Worm (Caenorhabditis elegans): Measurements from ENCODE around the gene C34D10.1.

C34D10.1 gene

DNA sequence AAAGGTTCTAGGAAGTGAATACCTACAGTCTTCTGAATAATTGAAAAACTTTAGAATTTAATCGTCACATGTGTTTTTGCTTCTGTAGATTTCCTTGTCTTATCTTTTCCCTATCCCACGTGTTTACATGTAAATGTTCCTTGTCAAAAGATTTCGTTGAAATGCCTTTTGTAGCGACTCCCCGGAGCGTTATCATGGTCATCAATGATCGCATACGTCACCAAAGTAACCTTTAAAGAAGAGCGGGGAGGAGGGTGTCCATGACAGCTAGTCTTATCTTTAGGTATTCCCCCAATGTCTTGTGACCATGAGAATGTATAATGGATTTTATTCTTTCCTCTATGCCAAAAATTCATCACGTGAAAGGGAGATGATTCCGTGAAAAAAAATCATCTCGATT lies 42.4 kb upstream of the C34D10.1 start (continued):
- TF ChIP-seq ztf-28 (GFP tag; IDR thresholded peaks at IDR 0.05): no peak
- no peak for TF ChIP-seq cebp-2 (GFP tag; IDR thresholded peaks at IDR 0.05)
- TF ChIP-seq akir-1 (GFP tag; optimal IDR thresholded peaks at IDR 0.05): no peak
- TF ChIP-seq dpl-1 (GFP tag; optimal IDR thresholded peaks at IDR 0.05): no peak
- no peak for TF ChIP-seq mxl-1 (tag; optimal IDR thresholded peaks at IDR 0.05)
- TF ChIP-seq F57C9.4 (tag; optimal IDR thresholded peaks at IDR 0.05): no peak
- no peak for TF ChIP-seq ceh-79 (tag; optimal IDR thresholded peaks at IDR 0.05)
- no peak for TF ChIP-seq nhr-27 (tag; optimal IDR thresholded peaks at IDR 0.05)
- TF ChIP-seq ceh-40 (GFP tag; IDR thresholded peaks at IDR 0.05): 0 out of 2 replicates have a peak, but pooled peaks have one; percentile 45
- no peak for TF ChIP-seq F39B2.1 (GFP tag; IDR thresholded peaks at IDR 0.05)
- TF ChIP-seq sea-2 (GFP tag; IDR thresholded peaks at IDR 0.05): no peak
- peak; percentile 19 for TF ChIP-seq chd-7 (tag; optimal IDR thresholded peaks at IDR 0.05)

ce11 chrX:7988457-7988856 lies 40.8 kb upstream of the C34D10.1 start:
- TF ChIP-seq nhr-120 (GFP tag; IDR thresholded peaks at IDR 0.05) (no peak), bed-1 (GFP tag; IDR thresholded peaks at IDR 0.05) (no peak), madf-3 (GFP tag; IDR thresholded peaks at IDR 0.05) (peak; percentile 59; the same call in 1 of the 2 replicates), ceh-79 (tag; optimal IDR thresholded peaks at IDR 0.05) (no peak), T26A5.8 (tag; optimal IDR thresholded peaks at IDR 0.05) (no peak), lir-1 (GFP tag; conservative IDR thresholded peaks at IDR 0.05) (no peak)

DNA sequence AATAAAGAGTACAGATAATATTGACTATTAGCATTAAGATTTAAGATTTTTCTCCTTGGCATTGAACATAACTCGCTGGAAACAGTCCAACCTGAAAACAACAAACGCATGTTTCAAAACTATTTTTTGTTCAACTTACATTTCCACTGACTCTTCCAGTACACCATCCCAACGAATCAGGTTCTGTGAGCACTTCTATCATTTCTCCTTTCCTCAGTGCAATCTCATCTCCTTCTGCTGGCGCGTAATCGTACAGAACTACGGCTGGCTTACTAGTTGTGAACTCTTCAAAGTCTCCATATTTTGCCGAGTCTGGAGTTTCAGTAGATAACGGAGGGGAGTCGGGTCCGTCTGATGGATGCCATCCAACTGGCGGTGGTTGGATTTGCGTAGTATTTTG lies 40.1 kb upstream of the C34D10.1 start:
- TF ChIP-seq lin-40 (tag; optimal IDR thresholded peaks at IDR 0.05): no peak
- peak; percentile 39 for TF ChIP-seq ztf-26 (tag; optimal IDR thresholded peaks at IDR 0.05)
- TF ChIP-seq aptf-2 (GFP tag; conservative IDR thresholded peaks at IDR 0.05): no peak
- peak; percentile 12 for TF ChIP-seq ztf-3 (GFP tag; optimal IDR thresholded peaks at IDR 0.05)
- no peak for TF ChIP-seq unc-62 (GFP tag; optimal IDR thresholded peaks at IDR 0.05)

- TF ChIP-seq nhr-179 (tag; optimal IDR thresholded peaks at IDR 0.05) (no peak), bed-2 (GFP tag; IDR thresholded peaks at IDR 0.05) (no peak), hrde-1 (tag; optimal IDR thresholded peaks at IDR 0.05; ENCODE audit: borderline replicate concordance) (no peak), rpc-1 (optimal IDR thresholded peaks at IDR 0.05) (no peak), rpc-1 (tag; optimal IDR thresholded peaks at IDR 0.05) (no peak), mcd-1 (GFP tag; IDR thresholded peaks at IDR 0.05) (no peak), ztf-6 (GFP tag; IDR thresholded peaks at IDR 0.05) (no peak), efl-1 (GFP tag; optimal IDR thresholded peaks at IDR 0.05) (no peak), ztf-26 (tag; optimal IDR thresholded peaks at IDR 0.05) (peak; percentile 67), K11D2.4 (GFP tag; IDR thresholded peaks at IDR 0.05) (no peak), lir-1 (GFP tag; conservative IDR thresholded peaks at IDR 0.05) (no peak), Y53F4B.3 (GFP tag; IDR thresholded peaks at IDR 0.05) (no peak), F57A8.1 (GFP tag; optimal IDR thresholded peaks at IDR 0.05) (no peak), egrh-3 (GFP tag; IDR thresholded peaks at IDR 0.05) (no peak), ztf-18 (tag; optimal IDR thresholded peaks at IDR 0.05) (no peak), ekl-4 (GFP tag; IDR thresholded peaks at IDR 0.05) (no peak), cebp-2 (GFP tag; IDR thresholded peaks at IDR 0.05) (no peak), repo-1 (tag; optimal IDR thresholded peaks at IDR 0.05) (no peak), lin-40 (tag; optimal IDR thresholded peaks at IDR 0.05) (peak; percentile 71), somi-1 (GFP tag; optimal IDR thresholded peaks at IDR 0.05) (peak; percentile 8), Y67H2A.10 (GFP tag; conservative IDR thresholded peaks at IDR 0.05) (no peak), nhr-27 (tag; optimal IDR thresholded peaks at IDR 0.05) (no peak), cebp-1 (GFP tag; IDR thresholded peaks at IDR 0.05) (no peak), cebp-1 (tag; optimal IDR thresholded peaks at IDR 0.05) (no peak), sdz-38 (tag; optimal IDR thresholded peaks at IDR 0.05) (no peak)
Observed at ce11 chrX:7990282-7990681, 39.0 kb upstream of the C34D10.1 start.

Measured in whole organism, young adult.